Worm (Caenorhabditis elegans): ENCODE data around the gene W02A2.8.

- TF ChIP-seq pha-4 (tag; optimal IDR thresholded peaks at IDR 0.05): no peak
- no peak for TF ChIP-seq sptf-1 (tag; optimal IDR thresholded peaks at IDR 0.05)
- no peak for TF ChIP-seq nhr-12 (tag; optimal IDR thresholded peaks at IDR 0.05)
- no peak for TF ChIP-seq elt-1 (tag; optimal IDR thresholded peaks at IDR 0.05; ENCODE audit: borderline replicate concordance, insufficient read depth)
- TF ChIP-seq ztf-11 (tag; optimal IDR thresholded peaks at IDR 0.05): no peak
- no peak for TF ChIP-seq mep-1 (tag; optimal IDR thresholded peaks at IDR 0.05)
- TF ChIP-seq mab-5 (tag; optimal IDR thresholded peaks at IDR 0.05): no peak
Measured at ce11 chrIV:13371699-13372098, 13.3 kb upstream of the W02A2.8 start, which contains the start of gene Y62E10A.6.

All from whole organism, mixed stage, embryonic.